Fruit fly (Drosophila melanogaster) whole organism, wandering third instar larva: Measurements from ENCODE around the gene CG9674.

ENCODE experiments used
- Abd-B ChIP-seq: fragments of >200 bp; optimal IDR thresholded peaks from 2 replicates; lab custom pipeline; 2017; ENCODE audit warnings: missing biosample characterization, missing genetic modification characterization
- Hr78 ChIP-seq: fragments of >200 bp; optimal IDR thresholded peaks from 2 replicates; lab custom pipeline; 2017; ENCODE audit warnings: missing biosample characterization, missing genetic modification characterization
- Hr83 ChIP-seq: fragments of 200-300 bp; sonication (Bioruptor generic); optimal IDR thresholded peaks from 2 replicates; lab custom pipeline; 2016; ENCODE audit warnings: missing biosample characterization, mild to moderate bottlenecking, missing genetic modification characterization, moderate library complexity; ENCODE audit not compliant: poor library complexity, severe bottlenecking
- N ChIP-seq: fragments of >200 bp; optimal IDR thresholded peaks from 2 replicates; lab custom pipeline; 2018; ENCODE audit warnings: missing biosample characterization, missing external identifiers, missing genetic modification characterization
- Rel ChIP-seq, 2 experiments: fragments of 200-800 bp; sonication (Bioruptor generic) in 1 of 2; optimal IDR thresholded peaks; 2 replicates in 1 of 2; 3 replicates in 1 of 2; lab custom pipeline; 2016 to 2019; ENCODE audit warnings: mild to moderate bottlenecking in 2 of 2, missing biosample characterization in 2 of 2, missing genetic modification characterization in 2 of 2, moderate library complexity in 1 of 2
- br ChIP-seq: fragments of 200-800 bp; sonication (Bioruptor generic); optimal IDR thresholded peaks from 2 replicates; lab custom pipeline; 2016; ENCODE audit warnings: missing biosample characterization, missing genetic modification characterization
- ey ChIP-seq: fragments of 200-800 bp; sonication (Bioruptor generic); optimal IDR thresholded peaks from 2 replicates; lab custom pipeline; 2016; ENCODE audit warnings: missing biosample characterization, missing genetic modification characterization
- lola ChIP-seq: fragments of >200 bp; optimal IDR thresholded peaks from 2 replicates; lab custom pipeline; 2017; ENCODE audit warnings: missing biosample characterization, missing genetic modification characterization
- pan ChIP-seq: fragments of >200 bp; optimal IDR thresholded peaks from 2 replicates; lab custom pipeline; 2017
- psq ChIP-seq: fragments of 200-800 bp; sonication (Bioruptor generic); optimal IDR thresholded peaks from 3 replicates; lab custom pipeline; 2017; ENCODE audit warnings: missing biosample characterization, mild to moderate bottlenecking, missing genetic modification characterization, moderate library complexity
- woc ChIP-seq: sonication (Bioruptor generic); optimal IDR thresholded peaks from 2 replicates; lab custom pipeline; 2016; ENCODE audit warnings: missing biosample characterization, mild to moderate bottlenecking, missing genetic modification characterization

dm6 chr3L:16772755-16773523, 34.6 kb downstream of the CG9674 start:
- TF ChIP-seq psq (GFP tag; lab: Kevin White, UChicago) (no peak), Hr78 (GFP tag; lab: Kevin White, UChicago) (no peak), br (no peak), woc (no peak), Abd-B (no peak), N (no peak), lola (GFP tag; lab: Kevin White, UChicago) (no peak), pan (lab: Kevin White, UChicago) (no peak), Hr83 (no peak), ey (GFP tag; lab: Kevin White, UChicago) (no peak), Rel (GFP tag; optimal IDR thresholded peaks at IDR 0.05; lab: Kevin White, UChicago) (no peak), Rel (tag; optimal IDR thresholded peaks at IDR 0.05; lab: Kevin White, UChicago) (no peak)
